Worm (Caenorhabditis elegans) whole organism, L1 larva: ENCODE results near the gene neg-1.

Source experiments
- C04F5.9 ChIP-seq: sonication (generic microtip); optimal IDR thresholded peaks from 2 replicates; lab custom pipeline; 2016; ENCODE audit warnings: missing genetic modification characterization, missing compliant biosample characterization
- F16B12.6 ChIP-seq: fragments of 150-350 bp; optimal IDR thresholded peaks from 2 replicates; lab custom pipeline; 2014; ENCODE audit warnings: missing biosample characterization, missing genetic modification characterization
- aha-1 ChIP-seq: fragments of 150-350 bp; optimal IDR thresholded peaks from 2 replicates; lab custom pipeline; 2014; ENCODE audit warnings: missing biosample characterization, missing genetic modification characterization
- ama-1 ChIP-seq: fragments of 150-350 bp; optimal IDR thresholded peaks from 2 replicates; lab custom pipeline; 2014
- ceh-63 ChIP-seq: fragments of 200-800 bp; sonication (Bioruptor generic); optimal IDR thresholded peaks from 2 replicates; lab custom pipeline; 2018; ENCODE audit warnings: mild to moderate bottlenecking, missing genetic modification characterization, missing compliant biosample characterization
- ceh-82 ChIP-seq, 3 experiments: fragments of 150-350 bp in 1 of 3; sonication (generic microtip) in 2 of 3; optimal IDR thresholded peaks; 2 replicates each; lab custom pipeline; 2014 to 2017; ENCODE audit warnings: missing biosample characterization in 3 of 3, missing genetic modification characterization in 3 of 3
- ceh-90 ChIP-seq: sonication (generic microtip); optimal IDR thresholded peaks from 2 replicates; lab custom pipeline; 2016; ENCODE audit warnings: missing genetic modification characterization, missing compliant biosample characterization
- dsc-1 ChIP-seq: sonication (generic microtip); optimal IDR thresholded peaks from 2 replicates; lab custom pipeline; 2016; ENCODE audit warnings: mild to moderate bottlenecking, missing genetic modification characterization, missing compliant biosample characterization
- efl-1 ChIP-seq, 4 experiments: fragments of 150-350 bp; optimal IDR thresholded peaks in 3 of 4; peaks in 1 of 4; 1 replicate in 1 of 4; 2 replicates in 3 of 4; lab custom pipeline; 2014; ENCODE audit warnings: missing biosample characterization in 2 of 4, missing genetic modification characterization in 2 of 4, missing genetic modification reagents in 2 of 4
- egl-27 ChIP-seq, 2 experiments: fragments of 150-350 bp in 1 of 2; sonication (generic microtip); optimal IDR thresholded peaks; 3 replicates each; lab custom pipeline; 2017 to 2018; ENCODE audit warnings: missing biosample characterization in 2 of 2, missing genetic modification characterization in 2 of 2, missing genetic modification reagents in 2 of 2
- elt-2 ChIP-seq: sonication (generic microtip); optimal IDR thresholded peaks from 2 replicates; lab custom pipeline; 2016; ENCODE audit warnings: missing genetic modification characterization, mild to moderate bottlenecking, inconsistent platforms, missing compliant biosample characterization, missing genetic modification reagents
- fos-1 ChIP-seq: fragments of 150-350 bp; optimal IDR thresholded peaks from 2 replicates; lab custom pipeline; 2014; ENCODE audit warnings: missing biosample characterization, missing genetic modification characterization
- grh-1 ChIP-seq: fragments of 200-800 bp; sonication (Bioruptor generic); IDR thresholded peaks from 2 replicates; pipeline ENCODE4 v1.3.6; 2022; ENCODE audit warnings: missing genetic modification reagents, missing genetic modification characterization, missing compliant biosample characterization
- hlh-17 ChIP-seq: fragments of 200-800 bp; sonication (Bioruptor generic); optimal IDR thresholded peaks from 2 replicates; lab custom pipeline; 2018; ENCODE audit warnings: missing genetic modification characterization, mild to moderate bottlenecking, missing compliant biosample characterization, moderate library complexity, borderline replicate concordance
- hpl-2 ChIP-seq: fragments of 150-350 bp; optimal IDR thresholded peaks from 2 replicates; lab custom pipeline; 2014; ENCODE audit warnings: missing biosample characterization, missing genetic modification reagents, missing genetic modification characterization
- irx-1 ChIP-seq: sonication (generic microtip); optimal IDR thresholded peaks from 2 replicates; lab custom pipeline; 2016; ENCODE audit warnings: missing genetic modification characterization, missing compliant biosample characterization
- jun-1 ChIP-seq: fragments of 150-350 bp; optimal IDR thresholded peaks from 2 replicates; lab custom pipeline; 2014; ENCODE audit warnings: missing biosample characterization, missing genetic modification reagents, missing genetic modification characterization
- lin-13 ChIP-seq: fragments of 150-350 bp; optimal IDR thresholded peaks from 2 replicates; lab custom pipeline; 2014; ENCODE audit warnings: missing biosample characterization, missing genetic modification reagents, missing genetic modification characterization
- lin-14 ChIP-seq: fragments of 200-800 bp; sonication (Bioruptor generic); optimal IDR thresholded peaks from 2 replicates; lab custom pipeline; 2018; ENCODE audit warnings: mild to moderate bottlenecking, missing genetic modification characterization, moderate library complexity, missing compliant biosample characterization
- mdl-1 ChIP-seq, 2 experiments: fragments of 150-350 bp; optimal IDR thresholded peaks; 2 replicates each; lab custom pipeline; 2014 to 2017; ENCODE audit warnings: missing biosample characterization in 2 of 2, missing genetic modification characterization in 2 of 2, inconsistent platforms in 1 of 2
- nhr-12 ChIP-seq: sonication (generic microtip); optimal IDR thresholded peaks from 2 replicates; lab custom pipeline; 2017; ENCODE audit warnings: missing biosample characterization, missing genetic modification characterization
- nhr-237 ChIP-seq: fragments of 150-350 bp; optimal IDR thresholded peaks from 2 replicates; lab custom pipeline; 2014; ENCODE audit warnings: missing biosample characterization, missing genetic modification characterization
- nhr-47 ChIP-seq: sonication (generic microtip); optimal IDR thresholded peaks from 2 replicates; lab custom pipeline; 2016; ENCODE audit warnings: mild to moderate bottlenecking, missing genetic modification characterization, moderate library complexity, missing compliant biosample characterization
- nhr-76 ChIP-seq: sonication (generic microtip); optimal IDR thresholded peaks from 2 replicates; lab custom pipeline; 2017; ENCODE audit warnings: missing biosample characterization, missing genetic modification characterization
- nhr-84 ChIP-seq: sonication (generic microtip); optimal IDR thresholded peaks from 2 replicates; lab custom pipeline; 2017; ENCODE audit warnings: missing biosample characterization, missing genetic modification characterization
- nhr-90 ChIP-seq: sonication (generic microtip); optimal IDR thresholded peaks from 2 replicates; lab custom pipeline; 2016; ENCODE audit warnings: mild to moderate bottlenecking, missing genetic modification characterization, missing compliant biosample characterization; ENCODE audit not compliant: poor library complexity
- pag-3 ChIP-seq: sonication (generic microtip); optimal IDR thresholded peaks from 2 replicates; lab custom pipeline; 2017; ENCODE audit warnings: missing genetic modification characterization, mild to moderate bottlenecking, missing compliant biosample characterization, antibody characterized with exemption, borderline replicate concordance; ENCODE audit not compliant: insufficient read depth
- pqm-1 ChIP-seq: sonication (generic microtip); optimal IDR thresholded peaks from 3 replicates; lab custom pipeline; 2017; ENCODE audit warnings: missing biosample characterization, missing genetic modification characterization
- skn-1 ChIP-seq: fragments of 150-350 bp; optimal IDR thresholded peaks from 2 replicates; lab custom pipeline; 2014; ENCODE audit warnings: missing biosample characterization, missing genetic modification characterization
- snpc-4 ChIP-seq: fragments of 150-350 bp; optimal IDR thresholded peaks from 2 replicates; lab custom pipeline; 2014; ENCODE audit warnings: missing biosample characterization, missing genetic modification characterization
- sup-37 ChIP-seq: fragments of 200-800 bp; sonication (Bioruptor generic); optimal IDR thresholded peaks from 2 replicates; lab custom pipeline; 2018; ENCODE audit warnings: mild to moderate bottlenecking, missing genetic modification characterization, missing compliant biosample characterization
- swsn-7 ChIP-seq: sonication (generic microtip); optimal IDR thresholded peaks from 2 replicates; lab custom pipeline; 2016; ENCODE audit warnings: missing genetic modification characterization, missing compliant biosample characterization
- unc-130 ChIP-seq: fragments of 150-350 bp; optimal IDR thresholded peaks from 2 replicates; lab custom pipeline; 2017; ENCODE audit warnings: missing biosample characterization, missing genetic modification characterization, inconsistent platforms
- unc-86 ChIP-seq: sonication (generic microtip); optimal IDR thresholded peaks from 2 replicates; lab custom pipeline; 2016; ENCODE audit warnings: missing genetic modification characterization, missing compliant biosample characterization
- unc-98 ChIP-seq: fragments of 200-800 bp; sonication (Bioruptor generic); IDR thresholded peaks from 2 replicates; pipeline ENCODE4 v1.3.6; 2022; ENCODE audit warnings: missing genetic modification characterization, missing compliant biosample characterization
- vab-15 ChIP-seq: sonication (generic microtip); optimal IDR thresholded peaks from 2 replicates; lab custom pipeline; 2017; ENCODE audit warnings: missing genotype, mild to moderate bottlenecking, missing genetic modification characterization, missing compliant biosample characterization
- xbp-1 ChIP-seq: sonication (generic microtip); optimal IDR thresholded peaks from 2 replicates; lab custom pipeline; 2016; ENCODE audit warnings: missing genetic modification characterization, missing compliant biosample characterization
- zag-1 ChIP-seq: fragments of 150-350 bp; optimal IDR thresholded peaks from 2 replicates; lab custom pipeline; 2014; ENCODE audit warnings: missing biosample characterization, missing genetic modification characterization
- ztf-11 ChIP-seq, 2 experiments: sonication (generic microtip); optimal IDR thresholded peaks; 2 replicates each; lab custom pipeline; 2016 to 2017; ENCODE audit warnings: missing genetic modification characterization in 2 of 2, missing biosample characterization in 1 of 2, missing compliant biosample characterization in 1 of 2

neg-1 gene

DNA sequence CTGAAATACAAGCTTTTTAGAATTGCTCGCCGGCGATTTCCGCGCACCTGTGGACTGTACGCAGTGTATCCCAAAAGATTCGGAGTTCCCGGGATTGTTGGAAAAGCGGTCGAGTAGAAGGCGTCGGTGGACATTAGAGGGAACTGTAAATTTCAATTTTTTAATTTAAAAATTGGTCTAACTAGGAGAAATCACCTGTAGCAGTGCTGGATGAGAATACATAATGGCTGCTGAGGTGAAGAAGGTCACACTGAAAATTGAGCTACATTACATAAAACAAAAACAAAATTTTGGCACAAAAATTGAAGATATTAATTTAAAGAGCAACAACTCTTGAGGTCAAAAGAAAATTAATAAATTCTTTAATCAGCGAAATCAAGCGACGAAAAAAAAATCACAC, at the start of gene neg-1:
Gene neg-1, minus strand, starts transcription at position 250 of the 400 bp plus-strand sequence.
- TF ChIP-seq aha-1 (no peak), F16B12.6 (no peak), zag-1 (tag; lab: Kevin White, UChicago) (no peak), hlh-17 (GFP tag; lab: Kevin White, UChicago) (no peak), nhr-84 (tag; lab: Kevin White, UChicago) (no peak), nhr-47 (tag; lab: Kevin White, UChicago) (no peak)

DNA sequence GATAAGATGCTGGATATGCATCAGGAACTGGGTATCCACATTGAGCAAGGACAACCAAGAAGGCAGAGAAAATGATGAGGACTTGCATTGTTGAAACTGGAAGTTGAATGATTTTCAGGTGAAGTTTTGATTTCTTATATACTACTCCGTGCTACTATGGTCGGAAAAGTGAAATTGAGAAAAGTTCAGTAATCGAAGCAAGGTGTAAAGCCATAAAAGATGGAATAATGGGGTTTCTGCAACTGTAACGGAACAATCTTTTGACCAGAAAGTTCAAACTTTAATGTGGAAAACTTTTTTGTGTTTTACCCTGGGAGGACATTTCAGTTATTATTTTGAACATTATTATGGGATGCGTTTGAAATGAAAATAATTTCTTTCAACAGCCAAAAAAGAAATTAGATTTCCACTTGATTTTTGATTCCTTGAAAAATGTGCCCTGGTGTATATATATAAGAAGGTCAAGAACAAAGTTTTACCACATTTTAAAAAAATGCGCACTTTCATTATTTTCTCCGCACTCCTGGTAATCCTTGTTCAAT, 49.3 kb upstream of the neg-1 start, which contains the start of the genes Y47D7A.9 and Y47D7A.19:
Gene Y47D7A.9, minus strand, starts transcription at position 101 of the 542 bp plus-strand sequence.
Gene Y47D7A.19, plus strand, starts transcription at position 492 of the 542 bp plus-strand sequence.
- TF ChIP-seq ceh-63 (GFP tag; lab: Kevin White, UChicago), result no peak
- no peak for TF ChIP-seq fos-1 (tag; lab: Kevin White, UChicago)
- TF ChIP-seq unc-86, result no peak
- no peak for TF ChIP-seq jun-1 (tag; lab: Kevin White, UChicago)
- TF ChIP-seq ceh-90 (tag; lab: Kevin White, UChicago), result no peak
- no peak for TF ChIP-seq elt-2 (tag; lab: Kevin White, UChicago)

DNA sequence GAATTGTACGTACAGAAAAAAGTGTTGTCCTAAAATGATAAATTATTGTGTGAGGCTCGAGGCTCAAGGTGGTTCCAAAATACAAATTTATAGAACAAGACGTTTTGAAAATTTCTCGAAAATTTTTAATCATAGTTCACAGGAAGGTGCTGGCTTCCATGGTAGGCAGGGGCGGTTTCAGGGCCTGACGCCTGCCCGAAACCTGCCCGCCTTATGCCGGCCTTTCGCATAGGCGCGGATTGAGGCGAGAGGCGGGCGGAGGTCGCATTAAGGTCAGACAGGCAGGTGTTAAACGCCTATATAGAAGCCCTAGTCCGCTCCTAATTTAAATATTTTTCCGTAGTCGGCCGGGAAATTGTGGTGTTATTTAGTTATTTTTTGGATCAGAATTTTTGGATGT, 48.4 kb upstream of the neg-1 start:
- no peak for TF ChIP-seq lin-13 (GFP tag; lab: Kevin White, UChicago)

DNA sequence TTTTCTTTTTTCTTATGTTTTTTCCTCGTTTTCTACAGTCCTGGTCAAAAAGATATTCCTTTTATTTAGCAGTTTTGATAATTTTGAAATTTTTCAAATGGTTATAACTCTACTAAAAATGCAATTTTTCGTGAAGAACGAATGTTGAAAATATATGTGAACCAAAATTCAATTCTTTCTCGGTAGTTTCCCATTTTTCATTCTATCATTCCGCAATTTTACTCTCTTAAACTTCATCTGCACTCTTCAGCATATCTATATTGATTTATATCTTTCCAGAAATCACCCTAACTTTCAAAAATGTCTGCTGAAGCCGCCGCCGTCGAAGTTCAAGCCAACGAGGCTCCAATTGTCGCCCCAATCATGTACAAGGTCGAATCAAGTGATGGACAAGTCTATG, 47.5 kb upstream of the neg-1 start, which contains the start of gene skr-7:
Gene skr-7, plus strand, starts transcription at position 301 of the 400 bp plus-strand sequence.
- TF ChIP-seq nhr-76, result no peak
- TF ChIP-seq nhr-84 (tag; lab: Kevin White, UChicago), result no peak
- TF ChIP-seq mdl-1 (tag; optimal IDR thresholded peaks at IDR 0.05; lab: Kevin White, UChicago), result no peak
- TF ChIP-seq unc-130 (tag; lab: Kevin White, UChicago), result no peak
- TF ChIP-seq nhr-12 (tag; lab: Kevin White, UChicago), result no peak
- no peak for TF ChIP-seq ztf-11 (tag; optimal IDR thresholded peaks at IDR 0.05; lab: Kevin White, UChicago)
- no peak for TF ChIP-seq sup-37 (GFP tag; lab: Kevin White, UChicago)
- TF ChIP-seq pqm-1 (tag; lab: Kevin White, UChicago), result no peak
- no peak for TF ChIP-seq lin-14 (GFP tag; lab: Kevin White, UChicago)
- TF ChIP-seq grh-1 (GFP tag; lab: Robert Waterston, UW), result no peak
- no peak for TF ChIP-seq vab-15
- no peak for TF ChIP-seq ceh-82 (tag; optimal IDR thresholded peaks at IDR 0.05; lab: Kevin White, UChicago)
- TF ChIP-seq C04F5.9 (tag; lab: Kevin White, UChicago), result no peak
- TF ChIP-seq ceh-63 (GFP tag; lab: Kevin White, UChicago), result no peak
- no peak for TF ChIP-seq ama-1
- TF ChIP-seq unc-98, result no peak

DNA sequence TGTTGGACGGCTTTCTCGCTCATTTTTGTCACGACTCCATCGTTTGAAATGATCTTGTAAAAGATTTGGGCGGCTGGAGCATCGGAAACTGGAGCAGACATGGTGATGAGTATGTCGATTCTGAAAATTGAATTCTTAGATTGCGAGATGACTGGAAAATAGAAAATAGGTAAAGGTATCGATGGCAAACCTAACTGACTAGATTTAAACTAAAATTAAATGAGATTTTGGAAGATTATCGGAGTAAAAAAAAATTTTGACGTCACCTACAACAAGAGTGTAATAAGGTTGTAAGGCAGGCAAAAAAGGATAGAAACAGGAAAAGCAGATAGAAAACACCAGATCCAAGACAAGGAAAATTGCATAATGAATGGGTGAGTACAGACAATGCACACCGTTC, 46.8 kb upstream of the neg-1 start, which contains the start of gene skr-14:
Gene skr-14, minus strand, starts transcription at position 101 of the 400 bp plus-strand sequence.
- TF ChIP-seq efl-1 (optimal IDR thresholded peaks at IDR 0.05; lab: Kevin White, UChicago) (no peak), efl-1 (GFP tag; optimal IDR thresholded peaks at IDR 0.05 in 1 of 2; lab: Kevin White, UChicago) (no peak), dsc-1 (tag; lab: Kevin White, UChicago) (no peak), nhr-90 (tag; lab: Kevin White, UChicago) (no peak)

DNA sequence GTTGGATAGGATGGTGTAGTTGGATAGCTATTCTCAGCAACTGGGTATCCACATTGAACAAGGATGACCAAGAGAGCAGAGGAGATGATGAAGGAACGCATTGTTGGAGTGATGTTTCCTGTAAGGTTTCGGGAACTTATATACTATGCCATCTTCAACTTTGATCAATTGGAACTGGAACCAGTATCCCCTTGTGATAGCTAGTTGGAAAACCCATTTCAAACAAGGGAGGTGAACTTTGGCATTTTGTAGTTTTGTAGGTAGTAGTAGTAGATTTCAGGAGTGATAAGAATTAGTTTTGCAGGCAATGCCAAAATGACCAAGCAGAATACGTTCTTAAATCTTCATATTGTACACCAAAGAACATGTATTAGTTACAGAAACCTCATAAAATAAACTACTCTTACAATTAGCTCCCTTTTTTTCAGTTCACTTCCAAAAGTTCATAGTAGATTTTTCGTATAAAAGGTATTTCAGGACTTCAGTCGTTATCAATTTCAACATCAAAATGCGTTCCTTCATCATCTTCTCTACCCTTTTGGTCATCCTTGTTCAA, 45.2 kb upstream of the neg-1 start, which contains the start of the genes Y47D7A.7 and Y47D7A.2:
Gene Y47D7A.7, minus strand, starts transcription at position 101 of the 556 bp plus-strand sequence.
Gene Y47D7A.2, plus strand, starts transcription at position 506 of the 556 bp plus-strand sequence.
- TF ChIP-seq egl-27 (tag; optimal IDR thresholded peaks at IDR 0.05; lab: Kevin White, UChicago), result no peak
- no peak for TF ChIP-seq grh-1 (GFP tag; lab: Robert Waterston, UW)
- TF ChIP-seq unc-130 (tag; lab: Kevin White, UChicago), result no peak
- TF ChIP-seq ceh-90 (tag; lab: Kevin White, UChicago), result no peak
- no peak for TF ChIP-seq pag-3
- no peak for TF ChIP-seq skn-1 (tag; lab: Kevin White, UChicago)
- TF ChIP-seq swsn-7 (tag; lab: Kevin White, UChicago), result no peak
- no peak for TF ChIP-seq F16B12.6
- TF ChIP-seq xbp-1 (tag; lab: Kevin White, UChicago), result no peak
- TF ChIP-seq irx-1 (tag; lab: Kevin White, UChicago), result no peak
- no peak for TF ChIP-seq efl-1 (optimal IDR thresholded peaks at IDR 0.05; lab: Kevin White, UChicago)
- no peak for TF ChIP-seq efl-1 (GFP tag; optimal IDR thresholded peaks at IDR 0.05 in 1 of 2; lab: Kevin White, UChicago)
- TF ChIP-seq nhr-237 (tag; lab: Kevin White, UChicago), result no peak
- no peak for TF ChIP-seq snpc-4
- no peak for TF ChIP-seq lin-13 (GFP tag; lab: Kevin White, UChicago)
- TF ChIP-seq mdl-1 (tag; optimal IDR thresholded peaks at IDR 0.05; lab: Kevin White, UChicago), result no peak
- TF ChIP-seq elt-2 (tag; lab: Kevin White, UChicago), result no peak
- no peak for TF ChIP-seq hpl-2 (GFP tag; lab: Kevin White, UChicago)
